Worm (Caenorhabditis elegans): ENCODE results near the gene K02D10.8.

DNA sequence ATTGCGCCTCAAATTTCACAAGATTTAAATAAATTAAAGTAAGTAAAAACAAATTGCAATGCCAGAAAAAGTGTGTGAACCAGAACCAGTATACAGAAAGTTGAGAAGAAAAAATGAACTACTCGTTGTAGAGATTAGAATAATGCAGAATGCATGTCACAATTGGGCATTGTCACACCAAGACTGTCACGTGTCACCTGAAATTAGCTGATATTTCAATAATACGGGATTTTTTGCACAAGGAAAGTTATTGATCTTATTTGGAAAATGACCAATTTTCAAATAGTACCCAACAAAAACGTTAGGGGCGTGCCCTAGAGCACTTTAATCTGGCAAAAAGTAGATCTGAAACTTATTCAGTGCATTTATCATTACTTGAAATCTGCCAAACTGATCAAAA is 44.2 kb upstream of the K02D10.8 start:
- TF ChIP-seq ama-1 (optimal IDR thresholded peaks at IDR 0.05) = no peak
- TF ChIP-seq ces-1 (GFP tag; optimal IDR thresholded peaks at IDR 0.05) = no peak
- TF ChIP-seq unc-62 (GFP tag; optimal IDR thresholded peaks at IDR 0.05 in 1 of 2) = no peak
- TF ChIP-seq unc-62 (tag; optimal IDR thresholded peaks at IDR 0.05) = no peak
- no peak for TF ChIP-seq unc-130 (GFP tag; optimal IDR thresholded peaks at IDR 0.05)
- no peak for TF ChIP-seq fkh-10 (GFP tag; optimal IDR thresholded peaks at IDR 0.05)
- no peak for TF ChIP-seq duxl-1 (tag; optimal IDR thresholded peaks at IDR 0.05; ENCODE audit: poor library complexity)
- TF ChIP-seq ceh-82 (tag; optimal IDR thresholded peaks at IDR 0.05) = no peak

All from whole organism, L4 larva.